Worm (Caenorhabditis elegans) whole organism, dauer: ENCODE data around the gene pri-1.

Experiments used
- unc-62 ChIP-seq: sonication (generic microtip); optimal IDR thresholded peaks from 2 replicates; lab custom pipeline; 2017; ENCODE audit warnings: missing biosample characterization, missing genetic modification reagents, missing genetic modification characterization

Gene pri-1

DNA sequence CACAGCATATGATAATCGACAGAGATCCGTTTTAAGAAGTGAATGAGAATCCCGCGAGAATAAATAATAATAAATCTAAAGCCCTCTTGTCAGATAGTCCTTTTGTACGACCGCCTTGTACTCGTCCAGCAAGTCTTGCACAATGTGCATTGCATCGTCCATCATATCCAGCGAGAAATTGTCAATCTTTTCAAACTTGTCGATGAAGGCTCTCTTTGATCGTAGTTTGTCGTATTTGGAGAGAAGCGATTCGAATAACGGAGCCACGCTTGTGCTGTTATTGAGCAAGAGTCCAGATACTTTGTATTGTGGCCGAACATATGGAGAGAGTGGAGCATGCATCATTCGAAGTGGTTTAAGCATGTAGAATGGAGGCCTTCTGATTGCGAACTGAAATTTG is 12.5 kb upstream of the pri-1 start:
- TF ChIP-seq unc-62 (GFP tag; lab: Kevin White, UChicago), result no peak

DNA sequence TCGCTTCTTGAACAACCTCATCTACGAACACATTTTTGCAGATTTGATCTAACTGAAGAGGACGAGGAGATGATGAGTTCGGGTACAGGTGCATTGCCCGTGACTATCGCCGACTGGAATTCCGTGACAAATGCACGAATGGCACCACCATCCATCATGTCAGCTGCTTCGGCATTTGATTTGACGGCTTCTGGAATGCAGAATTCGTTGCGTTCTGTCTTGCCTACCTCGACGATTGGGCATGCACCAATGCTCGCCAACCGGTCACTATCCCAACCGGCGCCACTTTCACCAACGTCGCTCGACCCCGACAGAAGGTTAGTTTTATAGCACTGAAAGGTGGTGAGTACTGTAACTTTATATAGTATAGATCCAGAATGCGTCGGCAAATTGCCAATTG is 9.4 kb upstream of the pri-1 start:
- TF ChIP-seq unc-62 (GFP tag; lab: Kevin White, UChicago), result no peak

DNA sequence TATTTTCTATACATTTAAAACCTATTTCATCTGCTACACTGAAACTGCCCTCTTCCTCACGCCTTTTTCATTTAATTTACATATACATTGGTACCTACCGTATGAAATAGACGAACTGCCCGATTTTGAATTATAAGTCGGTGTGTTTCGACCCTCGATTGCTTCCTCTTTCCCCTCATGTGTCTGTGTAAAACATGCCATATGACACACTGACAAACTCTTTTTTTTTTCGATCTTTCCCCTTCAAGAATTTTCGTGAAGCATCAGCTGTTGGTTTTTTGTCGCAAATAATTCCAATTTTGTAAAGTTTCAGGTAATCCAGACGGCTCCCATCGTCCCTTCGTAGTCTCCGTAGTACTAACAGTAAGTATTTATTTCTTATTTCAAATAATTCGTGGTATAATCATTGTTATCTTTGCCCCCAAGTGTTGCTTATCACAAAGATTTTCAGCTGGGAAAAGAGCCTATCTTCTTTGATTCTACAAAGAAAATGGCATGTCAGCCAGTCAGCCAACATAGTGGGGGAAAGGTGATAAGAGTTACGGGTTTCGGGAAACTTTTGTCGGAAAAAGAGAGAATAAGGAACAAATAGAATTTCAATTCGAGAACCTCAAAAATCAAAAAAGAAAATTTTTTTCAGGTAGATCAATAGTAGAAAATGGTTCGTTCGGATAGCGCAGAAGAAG is 7.9 kb upstream of the pri-1 start:
- TF ChIP-seq unc-62 (GFP tag; lab: Kevin White, UChicago), result no peak

DNA sequence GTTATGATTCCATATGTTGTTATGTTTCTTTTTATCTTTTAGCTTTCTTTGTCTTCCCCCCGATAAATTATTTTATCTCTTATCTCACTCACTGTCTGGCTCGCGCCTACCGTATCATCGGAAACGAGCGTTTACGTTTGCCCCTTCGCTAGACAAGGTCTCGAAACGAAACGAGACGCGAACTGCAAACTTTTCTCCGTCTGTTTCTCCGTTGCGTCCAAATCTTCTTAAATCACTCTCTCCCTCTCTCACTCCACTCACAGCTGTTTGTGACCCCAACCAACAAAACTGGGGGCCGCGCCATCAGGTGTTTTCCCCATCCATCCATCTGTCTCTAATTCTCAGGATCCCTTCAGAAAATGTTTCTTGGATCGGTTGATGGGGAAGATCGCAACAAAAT is 6.1 kb upstream of the pri-1 start:
- TF ChIP-seq unc-62 (GFP tag; lab: Kevin White, UChicago), result no peak

DNA sequence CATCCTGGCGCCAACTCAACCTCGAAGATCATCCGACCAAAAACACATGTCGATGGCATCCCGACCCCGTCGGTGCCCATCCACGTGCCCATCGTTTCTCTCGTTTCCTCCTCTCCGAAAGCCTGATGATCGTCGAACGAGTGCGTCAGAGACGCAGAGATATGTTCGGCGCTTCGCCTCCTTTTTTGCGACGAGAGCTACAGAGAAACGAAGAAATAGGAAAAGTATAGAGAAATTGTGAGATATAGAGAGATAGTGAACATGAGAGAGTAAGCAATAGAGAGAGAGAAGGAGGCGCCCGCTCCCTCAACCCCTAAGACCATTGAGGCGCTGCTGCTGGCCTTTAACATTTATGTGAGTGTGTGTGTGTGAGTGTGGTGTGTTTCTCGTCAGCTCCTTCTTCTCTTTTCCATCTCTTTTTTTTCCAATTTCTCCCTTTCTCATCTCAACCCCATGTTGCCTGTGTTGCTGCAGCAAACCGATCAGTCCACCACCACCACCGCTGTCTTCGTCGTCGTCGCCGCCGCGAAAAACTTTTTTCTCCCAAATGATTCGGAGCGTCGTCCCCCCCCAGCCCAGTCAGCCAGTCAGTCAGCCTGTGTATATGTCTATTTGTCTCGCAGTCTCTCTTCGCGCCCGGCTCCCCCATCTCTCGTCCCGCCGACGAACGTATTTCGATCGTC is 5.1 kb upstream of the pri-1 start, which contains the start of gene hlh-11:
TSS of gene hlh-11 (plus strand) at position 633 of the 683 bp plus-strand sequence.
- TF ChIP-seq unc-62 (GFP tag; lab: Kevin White, UChicago), result no peak

DNA sequence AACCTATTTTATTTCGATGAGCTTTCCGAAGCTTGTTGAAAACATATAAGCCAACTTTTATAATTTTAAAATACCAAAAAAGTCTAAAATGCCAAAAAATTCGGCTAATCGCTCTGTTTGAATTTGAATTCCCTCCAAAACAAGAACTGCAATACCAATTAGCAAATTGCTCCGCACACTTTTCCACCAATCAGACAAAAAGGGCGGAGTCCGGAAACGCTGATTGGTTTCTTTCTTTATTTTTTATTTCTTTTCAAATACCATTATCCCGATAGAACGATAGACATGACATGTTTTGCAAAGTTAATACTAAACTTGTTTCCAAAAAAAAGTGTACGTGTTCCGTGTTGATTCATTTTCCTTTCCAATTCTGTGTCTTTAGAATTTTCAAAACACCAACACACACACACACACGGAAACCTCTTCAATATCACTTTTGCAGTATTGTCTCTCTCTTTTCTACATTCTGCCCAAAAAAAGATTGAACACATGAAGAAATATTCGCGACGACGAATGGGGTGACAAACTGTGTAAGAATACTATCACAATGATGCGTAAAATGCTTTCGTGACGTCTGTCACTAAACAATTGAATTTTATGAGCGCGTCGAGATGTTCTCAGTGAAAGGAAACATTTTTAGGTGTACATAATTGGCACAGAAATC is 3.6 kb upstream of the pri-1 start:
- TF ChIP-seq unc-62 (GFP tag; lab: Kevin White, UChicago), result no peak

DNA sequence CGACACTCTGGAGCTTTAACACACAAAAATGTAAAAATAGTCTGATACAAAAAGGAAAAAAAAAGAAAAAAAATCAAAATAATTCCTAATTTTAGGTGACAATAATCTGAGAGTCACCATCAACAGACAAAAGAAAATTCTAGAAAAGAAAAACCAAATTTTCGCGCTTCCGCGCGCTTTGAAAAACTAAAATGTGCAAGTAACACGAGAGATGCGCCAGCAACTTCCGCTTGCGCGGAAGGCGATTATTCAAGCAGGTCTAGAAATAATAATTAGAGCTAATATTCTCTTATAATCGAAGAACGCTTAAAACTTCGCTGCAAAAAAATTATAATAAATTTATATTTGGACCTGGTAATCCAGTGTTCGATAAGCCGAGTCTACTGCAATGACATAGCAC is 2.9 kb upstream of the pri-1 start:
- TF ChIP-seq unc-62 (GFP tag; lab: Kevin White, UChicago), result no peak

DNA sequence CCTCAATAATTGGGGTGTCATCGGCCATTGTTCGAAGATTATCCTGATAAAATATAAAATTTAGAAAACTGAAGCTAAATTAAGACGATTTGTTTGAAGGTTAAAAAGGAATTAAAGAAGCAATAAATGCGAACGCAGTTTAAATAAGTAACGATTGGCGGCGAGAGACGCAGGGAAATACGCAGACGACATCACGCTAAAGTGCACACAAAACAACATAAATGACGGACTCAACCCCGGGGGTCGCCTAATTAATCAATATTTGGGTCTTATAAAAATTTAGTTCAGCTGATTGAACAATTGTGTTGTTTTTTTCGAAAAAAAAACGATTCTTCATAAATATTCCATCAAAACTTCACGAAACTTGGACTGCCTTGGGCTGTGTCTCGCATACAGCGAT is 2.3 kb upstream of the pri-1 start, which contains the start of gene hcp-3:
TSS of gene hcp-3 (minus strand) at position 45 of the 400 bp plus-strand sequence.
- TF ChIP-seq unc-62 (GFP tag; lab: Kevin White, UChicago), result no peak

DNA sequence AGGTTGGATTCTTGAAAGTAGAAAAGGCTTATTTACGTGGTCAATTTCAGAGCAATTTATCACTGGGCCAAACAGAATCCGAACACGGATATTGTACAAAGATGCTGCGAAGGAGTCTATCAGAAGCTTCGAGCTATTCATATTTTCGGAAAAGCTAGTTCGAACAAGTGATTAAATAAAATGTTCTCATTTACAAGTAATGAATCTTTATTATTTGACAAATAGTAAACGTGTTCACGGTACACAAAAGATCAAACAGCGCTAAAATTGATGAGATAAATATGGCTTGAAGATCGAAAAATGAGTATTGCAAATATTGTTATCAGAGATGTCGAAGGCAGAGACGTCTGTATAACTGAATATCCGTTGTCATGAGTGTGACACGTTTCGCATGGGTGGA is 1.0 kb upstream of the pri-1 start:
- no peak for TF ChIP-seq unc-62 (GFP tag; lab: Kevin White, UChicago)

DNA sequence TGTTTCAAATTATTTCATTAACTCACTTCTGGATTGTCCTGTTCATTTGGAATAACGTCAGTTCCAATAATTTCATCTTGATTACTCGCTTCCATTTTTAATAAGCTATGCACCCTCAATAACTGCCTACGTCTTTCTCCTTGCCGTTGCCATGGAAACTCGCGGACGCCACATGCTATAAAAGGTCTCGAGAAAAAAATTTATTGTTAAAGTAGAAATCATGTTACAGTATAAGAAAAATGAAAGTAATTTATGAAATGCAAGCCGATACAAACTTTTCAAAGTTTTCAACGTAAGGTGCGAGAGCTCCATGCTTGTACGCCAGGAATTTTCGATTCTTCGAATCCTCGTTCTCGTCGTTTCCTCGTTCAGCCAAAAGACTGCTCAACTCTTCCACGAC is 2.0 kb downstream of the pri-1 start, which contains the start of gene bbs-4:
TSS of gene bbs-4 (minus strand) at position 101 of the 400 bp plus-strand sequence.
- TF ChIP-seq unc-62 (GFP tag; lab: Kevin White, UChicago), result no peak

DNA sequence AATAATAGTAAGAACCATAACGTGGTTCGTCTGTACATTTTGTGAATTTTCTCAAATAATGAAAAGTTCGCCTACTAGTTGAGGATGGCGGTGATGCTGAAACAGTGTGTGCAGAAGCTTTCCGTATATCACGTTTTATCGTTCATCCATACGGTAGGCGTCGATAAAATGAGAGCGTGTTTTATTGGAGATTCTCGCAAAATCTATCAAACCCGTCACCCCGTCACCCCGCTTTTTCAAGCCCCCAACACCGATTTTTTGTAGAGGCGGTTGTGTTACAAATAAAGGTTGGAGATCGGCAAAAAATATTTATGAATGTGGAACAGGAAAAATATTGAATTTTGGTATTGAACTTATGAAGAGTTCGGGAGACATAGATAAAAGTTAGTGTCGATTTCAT is 5.4 kb downstream of the pri-1 start, which contains the start of gene clec-161:
TSS of gene clec-161 (minus strand) at position 101 of the 400 bp plus-strand sequence.
- TF ChIP-seq unc-62 (GFP tag; lab: Kevin White, UChicago), result no peak

DNA sequence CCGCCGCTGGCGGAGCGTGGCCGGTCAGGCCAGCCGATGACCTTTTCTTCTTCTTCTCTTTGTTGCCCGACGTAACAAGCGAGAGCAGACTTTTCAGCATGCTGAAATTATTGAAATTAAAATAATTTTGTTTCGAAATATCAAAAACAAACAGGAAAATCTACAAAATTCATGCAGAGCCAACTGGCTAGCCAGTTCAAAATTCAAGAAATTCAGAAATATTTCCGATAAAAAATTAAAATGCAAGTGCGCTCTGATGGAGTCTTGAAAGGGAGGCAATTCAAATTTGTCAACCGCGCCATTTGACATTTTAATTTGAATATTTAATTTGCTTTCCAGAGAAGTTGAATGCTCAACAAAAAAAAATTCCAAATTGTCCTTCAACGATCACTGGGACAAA is 13.4 kb downstream of the pri-1 start, which contains the start of gene F58A4.2:
TSS of gene F58A4.2 (minus strand) at position 101 of the 400 bp plus-strand sequence.
- TF ChIP-seq unc-62 (GFP tag; lab: Kevin White, UChicago), result no peak

DNA sequence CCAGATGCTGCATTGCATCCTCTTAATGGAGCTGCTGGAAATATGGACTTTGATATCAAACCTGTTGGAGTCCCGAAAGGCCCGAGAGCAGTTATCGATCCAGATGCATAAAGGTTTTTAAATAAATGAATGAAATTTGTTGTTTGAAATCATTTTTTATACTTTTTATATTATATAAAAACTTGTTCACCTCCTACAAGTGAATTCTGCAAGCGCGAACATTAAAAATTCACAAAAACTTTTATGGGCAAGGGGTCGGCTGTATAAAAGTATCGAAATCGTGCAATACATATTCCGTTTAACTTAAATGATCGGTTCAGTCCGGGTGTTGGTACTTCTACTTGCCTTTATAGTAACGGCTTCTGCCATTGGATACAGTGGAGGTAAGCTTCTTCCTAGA is 15.9 kb downstream of the pri-1 start, which contains the start of gene F58A4.1:
TSS of gene F58A4.1 (plus strand) at position 301 of the 400 bp plus-strand sequence.
- no peak for TF ChIP-seq unc-62 (GFP tag; lab: Kevin White, UChicago)

DNA sequence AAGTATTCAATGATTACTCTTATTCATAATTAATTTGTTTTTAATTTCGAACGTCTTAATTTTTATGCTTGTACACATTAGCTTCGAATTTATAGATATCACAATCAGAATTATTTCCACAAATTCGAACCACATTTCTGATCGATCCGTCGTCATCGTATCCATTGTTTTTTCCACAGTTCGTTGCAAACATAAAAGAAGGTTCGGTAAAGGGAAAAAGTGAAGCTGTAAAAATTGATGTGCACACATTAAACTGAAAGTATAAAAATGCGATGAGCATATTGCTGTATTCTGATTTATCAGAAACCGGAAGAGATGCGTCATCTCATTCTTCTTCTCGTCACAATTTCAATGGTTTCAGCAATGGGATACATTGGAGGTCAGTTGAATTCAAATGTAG is 17.0 kb downstream of the pri-1 start, which contains the start of gene C48B4.12:
TSS of gene C48B4.12 (plus strand) at position 301 of the 400 bp plus-strand sequence.
- TF ChIP-seq unc-62 (GFP tag; lab: Kevin White, UChicago), result no peak

DNA sequence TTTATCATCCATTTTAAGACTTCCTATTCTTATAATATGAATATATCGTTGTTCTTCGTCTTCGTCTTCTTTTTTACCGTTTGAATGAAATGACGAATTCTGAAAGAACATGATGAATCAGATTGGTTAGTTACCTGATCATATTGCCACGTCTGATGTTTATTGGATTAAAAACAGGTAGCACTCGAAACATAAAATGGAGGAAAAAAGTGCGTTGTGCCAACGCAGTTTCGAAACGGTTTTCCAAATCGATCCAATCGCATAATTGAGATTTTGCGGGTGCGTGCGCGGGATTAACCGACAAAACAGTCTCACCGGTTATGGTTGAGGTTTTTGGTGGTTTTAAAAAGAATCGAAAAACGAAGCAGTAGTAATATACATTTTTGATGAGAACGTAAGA is 18.5 kb downstream of the pri-1 start, which contains the start of gene rom-2:
TSS of gene rom-2 (minus strand) at position 101 of the 400 bp plus-strand sequence.
- no peak for TF ChIP-seq unc-62 (GFP tag; lab: Kevin White, UChicago)

DNA sequence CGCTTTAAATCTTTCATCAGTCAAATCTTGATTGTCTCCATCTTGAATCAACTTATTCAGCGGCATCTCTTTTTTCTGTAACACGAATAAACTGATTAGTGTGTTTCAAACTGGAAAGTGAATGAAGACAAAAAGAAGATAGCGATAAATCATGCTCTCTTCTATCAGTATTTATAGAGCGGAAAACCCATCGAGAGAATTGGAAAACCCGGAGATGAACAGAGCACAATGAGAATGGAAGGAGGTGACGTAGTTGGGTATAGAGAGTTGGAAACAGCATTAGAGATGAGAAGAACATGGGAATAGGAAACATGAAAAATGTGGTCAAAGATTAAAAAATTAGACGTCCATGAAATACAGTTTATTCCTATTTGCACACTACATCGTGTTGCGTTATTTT is 22.0 kb downstream of the pri-1 start, which contains the start of gene acox-1.5:
TSS of gene acox-1.5 (minus strand) at position 75 of the 400 bp plus-strand sequence.
- TF ChIP-seq unc-62 (GFP tag; lab: Kevin White, UChicago), result no peak
